Worm (Caenorhabditis elegans) whole organism, L3 larva: ENCODE results near the gene tnt-3.

ENCODE experiments used
- R02D3.7 ChIP-seq: fragments of 150-350 bp; optimal IDR thresholded peaks from 2 replicates; lab custom pipeline; 2014; ENCODE audit warnings: missing biosample characterization, missing genetic modification characterization
- aly-2 ChIP-seq: fragments of 150-350 bp; optimal IDR thresholded peaks from 2 replicates; lab custom pipeline; 2014; ENCODE audit warnings: missing biosample characterization, missing genetic modification characterization
- ama-1 ChIP-seq: fragments of 150-350 bp; optimal IDR thresholded peaks from 2 replicates; lab custom pipeline; 2018
- ceh-16 ChIP-seq: sonication (generic microtip); optimal IDR thresholded peaks from 2 replicates; lab custom pipeline; 2017; ENCODE audit warnings: missing biosample characterization, missing genetic modification characterization
- ceh-28 ChIP-seq: fragments of 150-350 bp; optimal IDR thresholded peaks from 2 replicates; lab custom pipeline; 2014; ENCODE audit warnings: missing biosample characterization, missing genetic modification reagents, missing genetic modification characterization
- ceh-82 ChIP-seq: fragments of 150-350 bp; optimal IDR thresholded peaks from 2 replicates; lab custom pipeline; 2014; ENCODE audit warnings: missing biosample characterization, missing genetic modification characterization
- ceh-9 ChIP-seq: sonication (generic microtip); optimal IDR thresholded peaks from 2 replicates; lab custom pipeline; 2018; ENCODE audit warnings: missing biosample characterization, missing genetic modification characterization
- daf-12 ChIP-seq: fragments of 150-350 bp; optimal IDR thresholded peaks from 2 replicates; lab custom pipeline; 2014; ENCODE audit warnings: missing biosample characterization, missing genetic modification reagents, missing genetic modification characterization
- egl-27 ChIP-seq: sonication (generic microtip); optimal IDR thresholded peaks from 4 replicates; lab custom pipeline; 2017; ENCODE audit warnings: missing biosample characterization, missing genetic modification reagents, missing genetic modification characterization
- elt-1 ChIP-seq: fragments of 150-350 bp; optimal IDR thresholded peaks from 2 replicates; lab custom pipeline; 2014; ENCODE audit warnings: missing biosample characterization, missing genetic modification characterization
- elt-2 ChIP-seq: sonication (generic microtip); optimal IDR thresholded peaks from 2 replicates; lab custom pipeline; 2016; ENCODE audit warnings: missing genetic modification reagents, mild to moderate bottlenecking, missing genetic modification characterization, missing compliant biosample characterization
- elt-3 ChIP-seq, 3 experiments: fragments of 150-350 bp in 1 of 3; sonication (generic microtip) in 2 of 3; optimal IDR thresholded peaks; 2 replicates in 2 of 3; 4 replicates in 1 of 3; lab custom pipeline; 2014 to 2017; ENCODE audit warnings: missing biosample characterization in 3 of 3, missing genetic modification characterization in 3 of 3
- eor-1 ChIP-seq, 2 experiments: fragments of 150-350 bp; optimal IDR thresholded peaks; 2 replicates each; lab custom pipeline; 2014 to 2018; ENCODE audit warnings: missing biosample characterization in 2 of 2, missing genetic modification characterization in 2 of 2
- fkh-10 ChIP-seq: sonication (generic microtip); optimal IDR thresholded peaks from 2 replicates; lab custom pipeline; 2017; ENCODE audit warnings: missing biosample characterization, missing genetic modification reagents, missing genetic modification characterization
- fos-1 ChIP-seq: fragments of 150-350 bp; optimal IDR thresholded peaks from 2 replicates; lab custom pipeline; 2014; ENCODE audit warnings: missing biosample characterization, missing genetic modification characterization
- hmg-11 ChIP-seq: sonication (generic microtip); optimal IDR thresholded peaks from 2 replicates; lab custom pipeline; 2016; ENCODE audit warnings: missing genetic modification characterization, missing compliant biosample characterization
- jun-1 ChIP-seq: fragments of 150-350 bp; optimal IDR thresholded peaks from 2 replicates; lab custom pipeline; 2014; ENCODE audit warnings: missing biosample characterization, missing genetic modification reagents, missing genetic modification characterization
- lin-39 ChIP-seq: fragments of 150-350 bp; optimal IDR thresholded peaks from 2 replicates; lab custom pipeline; 2018; ENCODE audit warnings: missing biosample characterization, missing genetic modification reagents, missing genetic modification characterization
- mdl-1 ChIP-seq: fragments of 150-350 bp; optimal IDR thresholded peaks from 2 replicates; lab custom pipeline; 2014; ENCODE audit warnings: missing biosample characterization, missing genetic modification characterization
- mml-1 ChIP-seq: fragments of 150-350 bp; sonication (generic microtip); optimal IDR thresholded peaks from 3 replicates; lab custom pipeline; 2014; ENCODE audit warnings: missing biosample characterization, missing genetic modification characterization
- nfya-1 ChIP-seq: sonication (generic microtip); optimal IDR thresholded peaks from 2 replicates; lab custom pipeline; 2017; ENCODE audit warnings: missing genetic modification characterization, mild to moderate bottlenecking, missing compliant biosample characterization, antibody characterized with exemption, moderate library complexity; ENCODE audit not compliant: insufficient read depth
- nhr-12 ChIP-seq: fragments of 150-350 bp; optimal IDR thresholded peaks from 2 replicates; lab custom pipeline; 2014; ENCODE audit warnings: missing biosample characterization, missing genetic modification characterization
- nhr-23 ChIP-seq: fragments of 150-350 bp; optimal IDR thresholded peaks from 2 replicates; lab custom pipeline; 2014; ENCODE audit warnings: missing biosample characterization, missing genetic modification reagents, missing genetic modification characterization
- nhr-237 ChIP-seq: fragments of 150-350 bp; optimal IDR thresholded peaks from 2 replicates; lab custom pipeline; 2014; ENCODE audit warnings: missing biosample characterization, missing genetic modification characterization
- nhr-25 ChIP-seq: sonication (generic microtip); optimal IDR thresholded peaks from 2 replicates; lab custom pipeline; 2017; ENCODE audit warnings: missing biosample characterization, missing genetic modification characterization
- nhr-28 ChIP-seq: fragments of 150-350 bp; optimal IDR thresholded peaks from 2 replicates; lab custom pipeline; 2014; ENCODE audit warnings: missing biosample characterization, missing genetic modification characterization
- nhr-43 ChIP-seq: sonication (generic microtip); optimal IDR thresholded peaks from 2 replicates; lab custom pipeline; 2016; ENCODE audit warnings: mild to moderate bottlenecking, missing genetic modification characterization, missing compliant biosample characterization; ENCODE audit not compliant: poor library complexity, severe bottlenecking
- nhr-67 ChIP-seq: fragments of 150-350 bp; optimal IDR thresholded peaks from 2 replicates; lab custom pipeline; 2014; ENCODE audit warnings: missing biosample characterization, missing genetic modification characterization
- nhr-76 ChIP-seq: fragments of 150-350 bp; sonication (generic microtip); optimal IDR thresholded peaks from 5 replicates; lab custom pipeline; 2014; ENCODE audit warnings: missing biosample characterization, missing genetic modification characterization
- nhr-77 ChIP-seq: fragments of 150-350 bp; optimal IDR thresholded peaks from 2 replicates; lab custom pipeline; 2014; ENCODE audit warnings: missing biosample characterization, missing genetic modification characterization
- pha-4 ChIP-seq: fragments of 150-350 bp; optimal IDR thresholded peaks from 2 replicates; lab custom pipeline; 2014; ENCODE audit warnings: missing biosample characterization, missing genetic modification reagents, missing genetic modification characterization
- pqm-1 ChIP-seq: fragments of 150-350 bp; optimal IDR thresholded peaks from 2 replicates; lab custom pipeline; 2017; ENCODE audit warnings: missing biosample characterization, missing genetic modification characterization, inconsistent platforms
- sea-2 ChIP-seq: fragments of 150-350 bp; sonication (generic microtip); optimal IDR thresholded peaks from 4 replicates; lab custom pipeline; 2014; ENCODE audit warnings: missing biosample characterization, missing genetic modification reagents, missing genetic modification characterization
- tbx-2 ChIP-seq: sonication (generic microtip); optimal IDR thresholded peaks from 2 replicates; lab custom pipeline; 2016; ENCODE audit warnings: mild to moderate bottlenecking, missing genetic modification characterization, missing compliant biosample characterization
- unc-39 ChIP-seq: sonication (generic microtip); optimal IDR thresholded peaks from 4 replicates; lab custom pipeline; 2017; ENCODE audit warnings: missing biosample characterization, missing genetic modification characterization
- unc-62 ChIP-seq: fragments of 150-350 bp; sonication (generic microtip); optimal IDR thresholded peaks from 4 replicates; lab custom pipeline; 2014; ENCODE audit warnings: missing biosample characterization, missing genetic modification reagents, missing genetic modification characterization
- zag-1 ChIP-seq: fragments of 150-350 bp; optimal IDR thresholded peaks from 2 replicates; lab custom pipeline; 2014; ENCODE audit warnings: missing biosample characterization, missing genetic modification characterization
- ztf-11 ChIP-seq: fragments of 150-350 bp; optimal IDR thresholded peaks from 2 replicates; lab custom pipeline; 2014; ENCODE audit warnings: missing biosample characterization, missing genetic modification characterization
- ztf-4 ChIP-seq: fragments of 150-350 bp; optimal IDR thresholded peaks from 2 replicates; lab custom pipeline; 2014; ENCODE audit warnings: missing biosample characterization, missing genetic modification characterization

Gene tnt-3

ce11 chrX:7944999-7945398 lies at the start of gene tnt-3:
tnt-3 (minus strand) TSS chrX:7945099.
- TF ChIP-seq nhr-12 (tag; lab: Kevin White, UChicago) (no peak), ztf-11 (no peak)

- TF ChIP-seq jun-1 (tag; lab: Kevin White, UChicago) = no peak
- peak; percentile 43 for TF ChIP-seq pha-4 (tag; lab: Kevin White, UChicago)
These were observed 49.6 kb upstream of the tnt-3 start for ce11 chrX:7994486-7994885.

- TF ChIP-seq mml-1 (tag; lab: Kevin White, UChicago) (no peak), mdl-1 (no peak), nhr-12 (tag; lab: Kevin White, UChicago) (no peak), ztf-4 (tag; lab: Kevin White, UChicago) (no peak), nfya-1 (tag; lab: Kevin White, UChicago) (no peak), ceh-16 (tag; lab: Kevin White, UChicago) (no peak), fkh-10 (no peak), hmg-11 (no peak), R02D3.7 (no peak), nhr-76 (tag; lab: Kevin White, UChicago) (no peak), sea-2 (GFP tag; lab: Kevin White, UChicago) (no peak), daf-12 (no peak), pha-4 (tag; lab: Kevin White, UChicago) (no peak), nhr-77 (tag; lab: Kevin White, UChicago) (no peak), unc-62 (no peak), nhr-25 (no peak), aly-2 (no peak)
- TF ChIP-seq, all 47 proteins: peak for 0
These were observed 47.2 kb upstream of the tnt-3 start for ce11 chrX:7992102-7992501.

ce11 chrX:7990282-7990681 lies 45.4 kb upstream of the tnt-3 start:
- TF ChIP-seq pqm-1 (tag; lab: Kevin White, UChicago) = no peak
- no peak for TF ChIP-seq nfya-1 (tag; lab: Kevin White, UChicago)
- no peak for TF ChIP-seq nhr-28 (tag; lab: Kevin White, UChicago)
- TF ChIP-seq egl-27 = peak; percentile 79
- TF ChIP-seq fkh-10 = no peak
- TF ChIP-seq mdl-1 = no peak
- no peak for TF ChIP-seq daf-12
- TF ChIP-seq mml-1 (tag; lab: Kevin White, UChicago) = no peak
- TF ChIP-seq ceh-9 = no peak
- TF ChIP-seq nhr-12 (tag; lab: Kevin White, UChicago) = no peak
- TF ChIP-seq ceh-16 (tag; lab: Kevin White, UChicago) = no peak
- no peak for TF ChIP-seq nhr-237
- peak; percentile 55 for TF ChIP-seq ceh-28 (tag; lab: Kevin White, UChicago)
- TF ChIP-seq jun-1 (tag; lab: Kevin White, UChicago) = no peak
- peak; percentile 22 for TF ChIP-seq nhr-76 (tag; lab: Kevin White, UChicago)
- TF ChIP-seq sea-2 (GFP tag; lab: Kevin White, UChicago) = no peak
- no peak for TF ChIP-seq R02D3.7
- TF ChIP-seq unc-62 = no peak
- TF ChIP-seq eor-1 (tag; optimal IDR thresholded peaks at IDR 0.05; lab: Kevin White, UChicago) = no peak
- TF ChIP-seq hmg-11 = no peak
- TF ChIP-seq elt-3 (tag; optimal IDR thresholded peaks at IDR 0.05; lab: Kevin White, UChicago) = no peak
- TF ChIP-seq elt-2 = no peak
- no peak for TF ChIP-seq elt-1 (tag; lab: Kevin White, UChicago)
- TF ChIP-seq zag-1 (tag; lab: Kevin White, UChicago) = no peak
- no peak for TF ChIP-seq fos-1 (tag; lab: Kevin White, UChicago)
- no peak for TF ChIP-seq nhr-67 (tag; lab: Kevin White, UChicago)
- peak; percentile 75 for TF ChIP-seq nhr-43 (tag; lab: Kevin White, UChicago)
- peak; percentile 83 for TF ChIP-seq nhr-23
- no peak for TF ChIP-seq ceh-82
- no peak for TF ChIP-seq ama-1 (lab: Kevin White, UChicago)
- TF ChIP-seq nhr-25 = peak; percentile 27
- no peak for TF ChIP-seq nhr-77 (tag; lab: Kevin White, UChicago)
- no peak for TF ChIP-seq aly-2
- peak; percentile 26 for TF ChIP-seq tbx-2 (tag; lab: Kevin White, UChicago)
- TF ChIP-seq lin-39 (tag; lab: Kevin White, UChicago) = no peak
- no peak for TF ChIP-seq unc-39 (tag; lab: Kevin White, UChicago)
